Worm (Caenorhabditis elegans) whole organism, mixed stage, embryonic: ENCODE data around the gene arr-1.
A peak's percentile ranks its signal among the peaks of the same experiment; 100 is the strongest.

Experiments
- M03D4.4 ChIP-seq: sonication (generic microtip); optimal IDR thresholded peaks from 2 replicates; lab custom pipeline; 2017; ENCODE audit warnings: mild to moderate bottlenecking, missing genetic modification characterization, missing compliant biosample characterization
- bed-3 ChIP-seq: fragments of 200-800 bp; sonication (Bioruptor generic); optimal IDR thresholded peaks from 3 replicates; lab custom pipeline; 2018; ENCODE audit warnings: mild to moderate bottlenecking, missing genetic modification characterization, moderate library complexity, missing compliant biosample characterization
- blmp-1 ChIP-seq: fragments of 150-350 bp; optimal IDR thresholded peaks from 2 replicates; lab custom pipeline; 2014; ENCODE audit warnings: missing biosample characterization, missing genetic modification characterization
- ceh-39 ChIP-seq: fragments of 150-350 bp; optimal IDR thresholded peaks from 2 replicates; lab custom pipeline; 2014; ENCODE audit warnings: missing biosample characterization, missing genetic modification characterization
- ceh-43 ChIP-seq: fragments of 200-800 bp; sonication (Bioruptor generic); optimal IDR thresholded peaks from 2 replicates; lab custom pipeline; 2018; ENCODE audit warnings: mild to moderate bottlenecking, missing genetic modification characterization, moderate library complexity, missing compliant biosample characterization
- ceh-83 ChIP-seq: fragments of 200-800 bp; sonication (Bioruptor generic); optimal IDR thresholded peaks from 2 replicates; lab custom pipeline; 2018; ENCODE audit warnings: mild to moderate bottlenecking, missing genetic modification characterization, missing compliant biosample characterization
- ces-1 ChIP-seq: fragments of 150-350 bp; optimal IDR thresholded peaks from 2 replicates; lab custom pipeline; 2014; ENCODE audit warnings: missing biosample characterization, missing genetic modification reagents, missing genetic modification characterization
- cnd-1 ChIP-seq: fragments of 200-800 bp; sonication (Bioruptor generic); optimal IDR thresholded peaks from 2 replicates; lab custom pipeline; 2018; ENCODE audit warnings: mild to moderate bottlenecking, missing genetic modification characterization, missing compliant biosample characterization
- drap-1 ChIP-seq: fragments of 200-800 bp; sonication (Bioruptor generic); optimal IDR thresholded peaks from 3 replicates; lab custom pipeline; 2018; ENCODE audit warnings: mild to moderate bottlenecking, missing genetic modification characterization, missing compliant biosample characterization
- elt-1 ChIP-seq: sonication (generic microtip); optimal IDR thresholded peaks from 2 replicates; lab custom pipeline; 2017; ENCODE audit warnings: missing genetic modification characterization, mild to moderate bottlenecking, missing compliant biosample characterization, antibody characterized with exemption, moderate library complexity, borderline replicate concordance; ENCODE audit not compliant: insufficient read depth
- elt-3 ChIP-seq: fragments of 150-350 bp; optimal IDR thresholded peaks from 2 replicates; lab custom pipeline; 2014; ENCODE audit warnings: missing biosample characterization, missing genetic modification characterization
- flh-1 ChIP-seq: fragments of 200-800 bp; sonication (Bioruptor generic); optimal IDR thresholded peaks from 2 replicates; lab custom pipeline; 2018; ENCODE audit warnings: mild to moderate bottlenecking, missing genetic modification characterization, moderate library complexity, missing compliant biosample characterization
- ham-2 ChIP-seq: fragments of 200-800 bp; sonication (Bioruptor generic); optimal IDR thresholded peaks from 2 replicates; lab custom pipeline; 2018; ENCODE audit warnings: mild to moderate bottlenecking, missing genetic modification characterization, missing compliant biosample characterization
- hlh-1 ChIP-seq: fragments of 150-350 bp; optimal IDR thresholded peaks from 2 replicates; lab custom pipeline; 2014; ENCODE audit warnings: missing biosample characterization, missing genetic modification reagents, missing genetic modification characterization
- lin-13 ChIP-seq: fragments of 150-350 bp; optimal IDR thresholded peaks from 2 replicates; lab custom pipeline; 2014; ENCODE audit warnings: missing biosample characterization, missing genetic modification characterization
- lsy-2 ChIP-seq: fragments of 150-350 bp; optimal IDR thresholded peaks from 2 replicates; lab custom pipeline; 2014; ENCODE audit warnings: missing biosample characterization, missing genetic modification characterization
- mab-5 ChIP-seq: fragments of 150-350 bp; optimal IDR thresholded peaks from 2 replicates; lab custom pipeline; 2014; ENCODE audit warnings: missing biosample characterization, missing genetic modification characterization
- mep-1 ChIP-seq: fragments of 150-350 bp; optimal IDR thresholded peaks from 2 replicates; lab custom pipeline; 2017; ENCODE audit warnings: missing biosample characterization, missing genetic modification reagents, missing genetic modification characterization, inconsistent platforms
- mls-2 ChIP-seq: sonication (generic microtip); optimal IDR thresholded peaks from 2 replicates; lab custom pipeline; 2016; ENCODE audit warnings: mild to moderate bottlenecking, missing genetic modification characterization, moderate library complexity, missing compliant biosample characterization
- nhr-12 ChIP-seq: fragments of 150-350 bp; optimal IDR thresholded peaks from 2 replicates; lab custom pipeline; 2014; ENCODE audit warnings: missing biosample characterization, missing genetic modification characterization
- nhr-2 ChIP-seq: fragments of 150-350 bp; optimal IDR thresholded peaks from 2 replicates; lab custom pipeline; 2014; ENCODE audit warnings: missing biosample characterization, missing genetic modification characterization
- nhr-28 ChIP-seq: fragments of 150-350 bp; optimal IDR thresholded peaks from 2 replicates; lab custom pipeline; 2014; ENCODE audit warnings: missing biosample characterization, missing genetic modification characterization
- nhr-76 ChIP-seq: sonication (generic microtip); optimal IDR thresholded peaks from 2 replicates; lab custom pipeline; 2017; ENCODE audit warnings: missing biosample characterization, missing genetic modification characterization
- sem-2 ChIP-seq: fragments of 200-800 bp; sonication (Bioruptor generic); optimal IDR thresholded peaks from 2 replicates; lab custom pipeline; 2018; ENCODE audit warnings: mild to moderate bottlenecking, missing genetic modification characterization, missing compliant biosample characterization
- snpc-4 ChIP-seq: fragments of 150-350 bp; optimal IDR thresholded peaks from 2 replicates; lab custom pipeline; 2014; ENCODE audit warnings: missing biosample characterization, missing genetic modification characterization
- sptf-1 ChIP-seq: sonication (generic microtip); optimal IDR thresholded peaks from 2 replicates; lab custom pipeline; 2017; ENCODE audit warnings: mild to moderate bottlenecking, missing genetic modification characterization, moderate library complexity, missing compliant biosample characterization
- tbx-8 ChIP-seq: fragments of 200-800 bp; sonication (Bioruptor generic); optimal IDR thresholded peaks from 2 replicates; lab custom pipeline; 2018; ENCODE audit warnings: mild to moderate bottlenecking, missing genetic modification characterization, moderate library complexity, missing compliant biosample characterization
- unc-120 ChIP-seq: sonication (generic microtip); optimal IDR thresholded peaks from 2 replicates; lab custom pipeline; 2017; ENCODE audit warnings: missing genetic modification characterization, missing compliant biosample characterization; ENCODE audit not compliant: poor library complexity, severe bottlenecking
- unc-39 ChIP-seq: fragments of 150-350 bp; optimal IDR thresholded peaks from 2 replicates; lab custom pipeline; 2014; ENCODE audit warnings: missing biosample characterization, missing genetic modification characterization
- unc-62 ChIP-seq: fragments of 150-350 bp; optimal IDR thresholded peaks from 2 replicates; lab custom pipeline; 2014; ENCODE audit warnings: missing biosample characterization, missing genetic modification reagents, missing genetic modification characterization
- zip-8 ChIP-seq: fragments of 150-350 bp; optimal IDR thresholded peaks from 2 replicates; lab custom pipeline; 2014; ENCODE audit warnings: missing biosample characterization, missing genetic modification characterization
- ztf-11 ChIP-seq: fragments of 150-350 bp; optimal IDR thresholded peaks from 2 replicates; lab custom pipeline; 2014; ENCODE audit warnings: missing biosample characterization, missing genetic modification characterization

arr-1 gene

DNA sequence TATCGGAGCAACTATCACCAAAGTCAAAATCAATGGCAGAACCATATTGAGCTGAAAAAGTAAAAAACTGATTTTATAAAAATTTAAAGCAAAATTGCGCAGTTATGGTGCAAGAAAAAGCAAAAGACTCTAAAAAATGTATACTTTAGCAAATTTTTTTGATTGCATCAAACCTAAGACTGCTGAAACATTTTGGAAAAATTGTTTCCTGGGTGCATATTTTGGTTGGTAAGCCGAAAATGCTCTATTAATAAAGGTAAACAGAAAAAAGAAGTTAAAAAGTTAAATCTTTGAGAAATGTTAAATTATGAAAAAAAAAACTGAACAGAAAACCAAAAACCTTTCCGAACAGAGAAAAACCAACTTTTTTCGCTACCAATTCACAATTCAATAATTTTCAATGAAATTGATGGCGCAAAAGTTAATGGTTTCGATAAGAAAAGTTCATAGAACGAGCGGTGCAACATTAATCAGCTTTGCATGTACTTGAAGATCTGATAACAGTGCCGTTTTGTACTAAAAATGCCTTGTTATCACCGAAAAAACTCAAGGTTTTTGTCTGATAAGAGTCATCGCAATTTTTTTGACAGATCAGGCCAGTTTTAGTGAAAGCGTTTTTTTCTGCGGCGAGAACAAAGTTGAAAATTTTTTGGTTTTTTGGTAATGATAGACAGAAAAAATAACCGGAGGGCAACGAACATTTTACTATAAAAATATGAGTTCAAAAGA, 27.5 kb downstream of the arr-1 start, which contains the start of gene abhd-3.2:
Gene abhd-3.2, minus strand, starts transcription at position 51 of the 729 bp plus-strand sequence.
- TF ChIP-seq zip-8 (no peak), nhr-2 (tag; lab: Kevin White, UChicago) (no peak), bed-3 (GFP tag; lab: Kevin White, UChicago) (no peak), nhr-12 (tag; lab: Kevin White, UChicago) (no peak), unc-62 (GFP tag; lab: Kevin White, UChicago) (no peak), hlh-1 (tag; lab: Kevin White, UChicago) (no peak)

DNA sequence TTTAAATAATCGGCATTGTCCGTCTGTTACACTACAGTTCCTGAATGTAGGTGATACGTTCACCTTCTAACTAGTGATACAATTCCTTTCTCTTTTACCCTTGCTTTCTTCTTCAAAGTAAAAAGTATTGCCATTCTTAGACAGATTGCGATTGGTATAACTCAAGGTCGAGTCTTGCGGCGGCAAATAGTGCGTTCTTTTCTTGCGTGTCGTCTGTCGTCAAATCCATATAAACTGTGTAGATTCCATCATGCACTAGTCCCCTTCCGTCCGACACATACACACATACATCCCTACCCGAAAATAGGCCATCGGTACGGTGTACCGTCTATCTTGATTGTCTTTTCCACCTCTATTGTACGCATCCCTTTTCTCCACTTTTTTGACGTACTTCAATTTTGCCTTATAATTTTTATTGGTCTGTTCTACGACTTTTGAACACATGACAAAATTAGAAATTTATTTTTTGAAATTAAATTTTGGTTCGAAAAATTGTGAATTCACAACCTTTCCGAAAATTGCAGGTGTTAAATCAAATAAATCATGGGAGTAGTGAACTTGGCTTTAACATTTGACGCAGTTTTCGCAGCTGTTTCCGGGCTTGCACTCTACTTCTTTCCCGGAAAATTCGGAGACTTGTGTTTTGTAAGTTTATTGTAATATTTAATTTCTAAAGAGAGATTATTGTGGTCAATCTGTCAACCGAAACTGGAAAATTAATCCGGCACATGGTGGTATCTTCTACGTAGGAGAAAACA, 29.8 kb downstream of the arr-1 start, which contains the start of gene C44C1.1:
Gene C44C1.1, plus strand, starts transcription at position 525 of the 758 bp plus-strand sequence.
- TF ChIP-seq hlh-1 (tag; lab: Kevin White, UChicago) (no peak), mab-5 (tag; lab: Kevin White, UChicago) (no peak), elt-1 (tag; lab: Kevin White, UChicago) (peak; percentile 63), ces-1 (GFP tag; lab: Kevin White, UChicago) (no peak), cnd-1 (no peak)

DNA sequence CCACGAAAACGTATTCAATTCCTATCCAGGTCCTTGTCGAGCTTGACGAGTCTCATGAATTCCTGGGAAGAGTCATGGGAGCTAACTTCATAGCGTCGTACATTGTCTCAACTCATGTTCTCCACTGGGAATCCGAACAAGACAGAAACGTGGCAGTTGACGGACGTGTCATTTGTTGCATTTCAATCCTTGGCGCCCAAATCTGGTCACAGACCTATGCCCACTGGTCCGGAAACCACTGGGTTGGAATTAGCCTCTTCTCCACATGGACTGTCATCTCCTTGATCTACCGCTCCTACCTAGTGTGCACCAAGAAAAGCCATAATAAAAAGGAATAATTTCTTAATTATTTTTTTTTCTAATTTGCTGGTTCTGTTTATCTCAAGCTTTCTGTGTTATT, 32.0 kb downstream of the arr-1 start:
- TF ChIP-seq zip-8 (no peak), blmp-1 (tag; lab: Kevin White, UChicago) (no peak), unc-120 (tag; lab: Kevin White, UChicago) (no peak), lin-13 (tag; lab: Kevin White, UChicago) (no peak), ces-1 (GFP tag; lab: Kevin White, UChicago) (no peak)

DNA sequence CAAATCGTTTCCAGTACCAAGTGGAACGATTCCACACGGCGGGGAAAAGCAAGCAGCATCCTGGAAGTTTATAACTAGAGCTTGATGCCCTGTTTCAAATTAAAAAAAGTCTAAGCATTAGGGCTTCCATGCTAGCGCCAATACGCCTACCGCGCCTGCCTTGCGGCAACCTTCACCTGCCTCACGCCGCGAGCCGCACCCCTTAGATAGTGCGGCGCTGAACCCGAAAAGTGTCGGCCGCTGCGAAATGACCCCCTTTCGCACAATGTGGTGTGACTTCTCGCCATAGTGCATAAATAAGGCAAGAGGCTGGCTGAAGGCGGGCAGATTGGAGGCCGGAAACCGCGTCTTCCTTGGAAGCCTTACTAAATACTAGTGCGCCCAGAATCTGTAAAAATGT, 35.9 kb downstream of the arr-1 start:
- TF ChIP-seq zip-8 (no peak), elt-3 (tag; lab: Kevin White, UChicago) (no peak)

DNA sequence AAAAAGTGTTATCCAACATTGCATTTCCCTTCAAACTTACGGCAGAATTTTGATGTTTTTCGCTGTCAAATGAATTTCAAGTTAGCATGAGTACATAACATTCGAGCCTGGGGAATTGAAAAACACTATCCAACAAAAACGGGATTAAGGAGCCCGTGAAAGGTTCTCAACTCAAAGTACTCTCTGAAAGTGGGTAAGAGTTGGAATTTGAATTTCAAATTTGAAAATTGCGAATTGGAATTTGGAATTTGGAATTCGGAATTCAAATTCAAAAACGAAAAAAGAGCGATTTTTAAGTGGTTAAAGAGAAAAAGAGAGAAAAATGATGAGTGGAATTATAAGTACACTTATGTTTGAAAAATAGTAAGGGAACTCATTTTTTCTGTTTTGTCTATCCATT, 40.7 kb downstream of the arr-1 start, which contains the start of the genes C09E10.3 and dgk-1:
Gene C09E10.3, minus strand, starts transcription at position 101 of the 400 bp plus-strand sequence.
Gene dgk-1, minus strand, starts transcription at position 183 of the 400 bp plus-strand sequence.
- no peak for TF ChIP-seq lin-13 (tag; lab: Kevin White, UChicago)
- TF ChIP-seq sptf-1 = no peak
- no peak for TF ChIP-seq flh-1 (GFP tag; lab: Kevin White, UChicago)
- TF ChIP-seq mab-5 (tag; lab: Kevin White, UChicago) = no peak
- no peak for TF ChIP-seq unc-39 (tag; lab: Kevin White, UChicago)
- no peak for TF ChIP-seq nhr-12 (tag; lab: Kevin White, UChicago)
- no peak for TF ChIP-seq lsy-2 (tag; lab: Kevin White, UChicago)
- TF ChIP-seq blmp-1 (tag; lab: Kevin White, UChicago) = no peak
- no peak for TF ChIP-seq ceh-39
- no peak for TF ChIP-seq nhr-76
- TF ChIP-seq hlh-1 (tag; lab: Kevin White, UChicago) = no peak
- no peak for TF ChIP-seq unc-120 (tag; lab: Kevin White, UChicago)

DNA sequence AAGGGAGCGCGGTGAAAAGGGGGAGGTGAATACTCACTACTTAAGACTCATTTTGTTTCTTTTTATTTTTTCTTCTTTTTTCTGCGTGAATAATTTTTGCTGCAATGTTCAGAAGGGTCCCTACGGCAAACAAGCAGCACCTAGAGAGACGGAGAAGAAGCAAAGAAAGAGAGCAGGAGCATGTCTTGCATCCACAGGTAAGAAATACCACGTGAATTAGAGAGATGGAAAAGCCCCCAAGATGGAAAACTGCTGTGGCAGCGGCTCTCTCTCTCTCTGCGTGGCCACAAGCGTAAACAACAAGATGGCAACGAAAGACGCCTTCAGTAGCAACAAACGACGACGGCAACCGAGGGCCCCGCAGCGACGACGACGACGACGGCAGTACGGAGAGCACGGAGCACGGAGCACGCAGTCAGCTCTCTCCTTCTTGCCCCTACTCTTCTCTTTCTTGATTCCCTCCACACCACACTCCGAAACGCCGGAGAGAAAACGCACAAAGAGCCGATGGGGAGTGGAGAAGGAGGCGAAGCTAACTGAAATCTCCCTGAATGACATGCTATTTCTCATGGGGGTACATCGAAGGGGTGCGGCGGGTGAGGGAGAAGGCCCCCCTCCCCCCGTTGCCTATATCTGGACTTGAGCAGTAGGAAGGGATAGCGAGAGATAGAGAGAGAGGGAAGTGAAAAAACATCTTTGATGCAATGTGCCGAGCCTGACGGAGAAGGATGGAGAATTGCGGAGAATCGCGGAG, 42.2 kb downstream of the arr-1 start:
- TF ChIP-seq sem-2 (GFP tag; lab: Kevin White, UChicago) = no peak
- no peak for TF ChIP-seq zip-8
- TF ChIP-seq blmp-1 (tag; lab: Kevin White, UChicago) = no peak
- TF ChIP-seq M03D4.4 (tag; lab: Kevin White, UChicago) = no peak
- peak; percentile 28 for TF ChIP-seq cnd-1
- no peak for TF ChIP-seq unc-39 (tag; lab: Kevin White, UChicago)
- no peak for TF ChIP-seq ceh-43 (GFP tag; lab: Kevin White, UChicago)
- TF ChIP-seq mls-2 (tag; lab: Kevin White, UChicago) = peak; percentile 10
- no peak for TF ChIP-seq tbx-8 (GFP tag; lab: Kevin White, UChicago)
- TF ChIP-seq ceh-83 = no peak
- no peak for TF ChIP-seq mab-5 (tag; lab: Kevin White, UChicago)
- TF ChIP-seq bed-3 (GFP tag; lab: Kevin White, UChicago) = no peak
- TF ChIP-seq ztf-11 (tag; lab: Kevin White, UChicago) = peak; percentile 72
- no peak for TF ChIP-seq ceh-39
- peak; percentile 99 for TF ChIP-seq unc-120 (tag; lab: Kevin White, UChicago)
- TF ChIP-seq nhr-28 (tag; lab: Kevin White, UChicago) = no peak
- no peak for TF ChIP-seq snpc-4 (tag; lab: Kevin White, UChicago)
- no peak for TF ChIP-seq nhr-12 (tag; lab: Kevin White, UChicago)
- TF ChIP-seq nhr-2 (tag; lab: Kevin White, UChicago) = no peak
- no peak for TF ChIP-seq elt-1 (tag; lab: Kevin White, UChicago)
- TF ChIP-seq mep-1 (tag; lab: Kevin White, UChicago) = peak; percentile 65
- TF ChIP-seq unc-62 (GFP tag; lab: Kevin White, UChicago) = peak; percentile 30
- TF ChIP-seq ham-2 (GFP tag; lab: Kevin White, UChicago) = peak; percentile 20
- TF ChIP-seq drap-1 (GFP tag; lab: Kevin White, UChicago) = peak; percentile 59
- no peak for TF ChIP-seq sptf-1
- no peak for TF ChIP-seq flh-1 (GFP tag; lab: Kevin White, UChicago)
